Fruit fly (Drosophila melanogaster) S2 (cell line): ENCODE results near the gene Obp19d.

Experiments
- CG8478 ChIP-seq: fragments of >200 bp; optimal IDR thresholded peaks from 2 replicates; lab custom pipeline; 2018
- CTCF ChIP-seq, 2 experiments: fragments of >200 bp; optimal IDR thresholded peaks; 2 replicates each; lab custom pipeline; 2018

dm6 chrX:20423158-20423557 is 3.7 kb downstream of the Obp19d start:
- no peak for TF ChIP-seq CG8478 (lab: Kevin White, UChicago)
- no peak for TF ChIP-seq CTCF (optimal IDR thresholded peaks at IDR 0.05; lab: Kevin White, UChicago)
